Worm (Caenorhabditis elegans) whole organism, L4 larva: ENCODE results near the gene arrd-24.

Experiments used
- lin-38 ChIP-seq: fragments of 200-800 bp; sonication (Bioruptor generic); IDR thresholded peaks from 2 replicates; pipeline ENCODE4 v1.3.6; 2022; ENCODE audit warnings: missing genetic modification reagents, missing genetic modification characterization, missing compliant biosample characterization
- mdl-1 ChIP-seq, 2 experiments: fragments of 150-350 bp in 1 of 2; sonication (generic microtip) in 1 of 2; optimal IDR thresholded peaks; 2 replicates each; lab custom pipeline; 2014 to 2017; ENCODE audit warnings: missing biosample characterization in 2 of 2, missing genetic modification characterization in 2 of 2
- nhr-237 ChIP-seq: sonication (generic microtip); optimal IDR thresholded peaks from 2 replicates; lab custom pipeline; 2017; ENCODE audit warnings: missing biosample characterization, missing genetic modification characterization
- spr-3 ChIP-seq: fragments of 200-800 bp; sonication (Bioruptor generic); optimal IDR thresholded peaks from 2 replicates; lab custom pipeline; 2018; ENCODE audit warnings: mild to moderate bottlenecking, missing genetic modification characterization, missing compliant biosample characterization
- unc-39 ChIP-seq: sonication (generic microtip); optimal IDR thresholded peaks from 2 replicates; lab custom pipeline; 2017; ENCODE audit warnings: missing biosample characterization, missing genetic modification characterization
- zfp-3 ChIP-seq: fragments of 200-800 bp; sonication (Bioruptor generic); conservative IDR thresholded peaks from 2 replicates; pipeline ENCODE4 v1.3.6; 2022; ENCODE audit warnings: missing genetic modification reagents, missing genetic modification characterization, missing compliant biosample characterization

DNA sequence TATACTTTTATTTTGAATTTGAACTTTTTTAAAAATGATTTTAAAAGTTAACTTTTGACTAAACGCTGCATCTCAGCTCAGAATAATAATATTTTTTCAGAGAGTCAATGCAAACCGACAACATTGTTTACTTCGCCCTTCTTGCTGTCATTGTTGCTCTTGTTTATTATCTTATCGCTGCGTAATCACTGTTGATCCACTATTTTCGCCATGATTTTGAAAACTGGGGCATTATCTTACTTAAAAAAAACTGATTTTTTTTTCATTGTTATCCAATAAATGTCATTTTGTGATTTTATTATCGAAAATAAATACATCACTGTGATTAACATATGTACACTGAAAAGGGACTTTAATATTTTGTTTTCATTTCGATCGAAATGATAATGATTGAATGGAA is 22.4 kb upstream of the arrd-24 start:
- TF ChIP-seq nhr-237 (tag; lab: Kevin White, UChicago) (no peak), unc-39 (tag; lab: Kevin White, UChicago) (no peak), lin-38 (no peak), mdl-1 (tag; optimal IDR thresholded peaks at IDR 0.05; lab: Kevin White, UChicago) (no peak), spr-3 (GFP tag; lab: Kevin White, UChicago) (no peak), zfp-3 (GFP tag; lab: Robert Waterston, UW) (no peak)
